Worm (Caenorhabditis elegans): Measurements from ENCODE around the gene F35E8.2.

- TF ChIP-seq unc-62 (GFP tag; optimal IDR thresholded peaks at IDR 0.05) (no peak), flh-1 (GFP tag; optimal IDR thresholded peaks at IDR 0.05) (no peak), nhr-237 (tag; optimal IDR thresholded peaks at IDR 0.05) (no peak), lsy-2 (tag; optimal IDR thresholded peaks at IDR 0.05) (no peak), elt-1 (tag; optimal IDR thresholded peaks at IDR 0.05; ENCODE audit: borderline replicate concordance, insufficient read depth) (no peak), nhr-76 (tag; optimal IDR thresholded peaks at IDR 0.05) (no peak), snpc-4 (tag; optimal IDR thresholded peaks at IDR 0.05) (no peak), blmp-1 (tag; optimal IDR thresholded peaks at IDR 0.05) (no peak), M03D4.4 (tag; optimal IDR thresholded peaks at IDR 0.05) (no peak), ztf-11 (tag; optimal IDR thresholded peaks at IDR 0.05) (no peak), nhr-12 (tag; optimal IDR thresholded peaks at IDR 0.05) (no peak), pha-4 (tag; optimal IDR thresholded peaks at IDR 0.05) (no peak)
Observed at ce11 chrV:15897696-15898095, 7.8 kb upstream of the F35E8.2 start, which contains the start of gene str-60.
